Fruit fly (Drosophila melanogaster) S2 (cell line): Measurements from ENCODE around the gene slif.

Source experiments
- CG8478 ChIP-seq: fragments of >200 bp; optimal IDR thresholded peaks from 2 replicates; lab custom pipeline; 2018
- CTCF ChIP-seq, 2 experiments: fragments of >200 bp; optimal IDR thresholded peaks; 2 replicates each; lab custom pipeline; 2018

DNA sequence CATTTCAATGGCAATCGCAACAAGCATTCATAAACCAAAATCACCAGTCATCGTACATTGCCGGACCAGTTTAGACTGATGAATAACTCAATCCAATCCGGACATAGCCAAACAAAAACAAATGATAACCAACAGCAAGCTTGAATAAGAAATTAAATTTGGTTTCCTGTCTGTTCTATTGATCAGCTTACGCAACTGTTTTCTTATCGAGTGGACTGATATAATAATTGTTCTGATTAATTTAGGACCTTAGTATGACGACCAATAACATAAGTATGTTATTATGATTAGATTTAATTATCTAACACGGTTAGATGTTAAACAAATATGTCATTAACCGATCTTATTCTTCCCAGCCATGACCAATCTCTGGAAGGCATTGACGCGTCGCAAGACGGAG is 10.2 kb downstream of the slif start:
- no peak for TF ChIP-seq CTCF (optimal IDR thresholded peaks at IDR 0.05; lab: Kevin White, UChicago)
- TF ChIP-seq CG8478 (lab: Kevin White, UChicago): no peak
